Worm (Caenorhabditis elegans) whole organism, late embryonic: ENCODE measurements around the gene lrch-1.

Source experiments
- C08G9.2 ChIP-seq: sonication (generic microtip); optimal IDR thresholded peaks from 2 replicates; lab custom pipeline; 2016; ENCODE audit warnings: mild to moderate bottlenecking, missing genetic modification characterization, moderate library complexity, missing compliant biosample characterization
- ama-1 ChIP-seq: fragments of 150-350 bp; optimal IDR thresholded peaks from 2 replicates; lab custom pipeline; 2014
- ceh-18 ChIP-seq: sonication (generic microtip); optimal IDR thresholded peaks from 2 replicates; lab custom pipeline; 2016; ENCODE audit warnings: missing genetic modification characterization, missing compliant biosample characterization
- lim-6 ChIP-seq: sonication (generic microtip); optimal IDR thresholded peaks from 2 replicates; lab custom pipeline; 2016; ENCODE audit warnings: missing genetic modification characterization, missing compliant biosample characterization
- madf-2 ChIP-seq: sonication (generic microtip); optimal IDR thresholded peaks from 2 replicates; lab custom pipeline; 2017; ENCODE audit warnings: missing genetic modification characterization, missing compliant biosample characterization
- pax-1 ChIP-seq: fragments of 150-350 bp; optimal IDR thresholded peaks from 2 replicates; lab custom pipeline; 2014; ENCODE audit warnings: missing biosample characterization, missing genetic modification characterization
- pha-4 ChIP-seq: fragments of 150-350 bp; optimal IDR thresholded peaks from 2 replicates; lab custom pipeline; 2018; ENCODE audit warnings: missing biosample characterization, missing genetic modification reagents, missing genetic modification characterization
- sox-4 ChIP-seq: sonication (generic microtip); optimal IDR thresholded peaks from 2 replicates; lab custom pipeline; 2017; ENCODE audit warnings: mild to moderate bottlenecking, missing genetic modification characterization, inconsistent platforms, missing compliant biosample characterization
- tbx-7 ChIP-seq: sonication (generic microtip); optimal IDR thresholded peaks from 2 replicates; lab custom pipeline; 2016; ENCODE audit warnings: missing genotype, missing genetic modification characterization, missing compliant biosample characterization
- unc-86 ChIP-seq: sonication (generic microtip); optimal IDR thresholded peaks from 2 replicates; lab custom pipeline; 2016; ENCODE audit warnings: missing genetic modification characterization, missing compliant biosample characterization

DNA sequence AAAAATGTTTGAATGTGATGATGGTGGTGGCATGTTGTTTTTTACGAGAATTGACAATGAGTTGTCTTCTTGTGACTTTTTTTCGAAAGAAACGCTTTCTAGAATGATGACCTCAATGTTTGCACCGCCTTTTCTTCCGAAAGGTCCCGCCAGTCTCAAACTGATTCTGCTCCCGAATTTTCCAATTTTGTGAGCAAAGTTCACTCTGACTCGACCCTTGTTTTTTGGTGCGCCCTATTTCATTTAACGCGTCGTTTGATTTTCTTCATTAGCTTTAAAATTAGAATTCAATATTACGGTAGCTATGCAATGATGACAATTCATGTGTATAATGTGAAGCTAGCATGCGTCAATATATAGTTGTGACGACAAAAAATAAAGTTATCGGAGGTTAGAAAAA, 14.2 kb upstream of the lrch-1 start, which contains the start of gene lite-1:
- no peak for TF ChIP-seq lim-6
- no peak for TF ChIP-seq pha-4 (tag; lab: Kevin White, UChicago)
- TF ChIP-seq tbx-7, result no peak
- no peak for TF ChIP-seq C08G9.2 (tag; lab: Kevin White, UChicago)
- TF ChIP-seq sox-4 (tag; lab: Kevin White, UChicago), result no peak
- TF ChIP-seq unc-86, result no peak
- no peak for TF ChIP-seq ama-1 (lab: Kevin White, UChicago)
- no peak for TF ChIP-seq madf-2 (tag; lab: Kevin White, UChicago)
- TF ChIP-seq ceh-18 (tag; lab: Kevin White, UChicago), result no peak
- TF ChIP-seq pax-1 (tag; lab: Kevin White, UChicago), result no peak
